Fruit fly (Drosophila melanogaster) whole organism, adult: ENCODE results near the gene CG15554.
A peak's percentile ranks its signal among the peaks of the same experiment; 100 is the strongest.

Experiments used
- CG11617 ChIP-seq: fragments of 200-800 bp; sonication (Bioruptor generic); optimal IDR thresholded peaks from 2 replicates; lab custom pipeline; 2017; ENCODE audit warnings: mild to moderate bottlenecking, missing biosample characterization, missing genetic modification reagents, missing genetic modification characterization
- CG12768 ChIP-seq: fragments of 200-800 bp; sonication (Bioruptor generic); optimal IDR thresholded peaks from 2 replicates; lab custom pipeline; 2017; ENCODE audit warnings: missing biosample characterization, missing genetic modification characterization, mild to moderate bottlenecking, moderate library complexity, missing genetic modification reagents
- CG14711 ChIP-seq: fragments of 200-800 bp; sonication (Bioruptor generic); optimal IDR thresholded peaks from 2 replicates; lab custom pipeline; 2018; ENCODE audit warnings: missing biosample characterization, mild to moderate bottlenecking, missing genetic modification characterization, moderate library complexity
- CG1620 ChIP-seq: fragments of 200-800 bp; sonication (Bioruptor generic); optimal IDR thresholded peaks from 2 replicates; lab custom pipeline; 2016; ENCODE audit warnings: missing biosample characterization, missing genetic modification characterization
- CG33017 ChIP-seq: fragments of 200-800 bp; sonication (Bioruptor generic); optimal IDR thresholded peaks from 2 replicates; lab custom pipeline; 2018; ENCODE audit warnings: missing biosample characterization, mild to moderate bottlenecking, missing genetic modification characterization, moderate library complexity
- CG5204 ChIP-seq: fragments of 200-800 bp; sonication (Bioruptor generic); optimal IDR thresholded peaks from 2 replicates; lab custom pipeline; 2016; ENCODE audit warnings: missing biosample characterization, missing genetic modification characterization
- CG7045 ChIP-seq: fragments of 200-800 bp; sonication (Bioruptor generic); optimal IDR thresholded peaks from 2 replicates; lab custom pipeline; 2017; ENCODE audit warnings: missing biosample characterization, mild to moderate bottlenecking, missing genetic modification characterization
- CG7101 ChIP-seq: fragments of 200-800 bp; sonication (Bioruptor generic); optimal IDR thresholded peaks from 2 replicates; lab custom pipeline; 2018; ENCODE audit warnings: missing biosample characterization, mild to moderate bottlenecking, missing genetic modification characterization, moderate library complexity
- Clk ChIP-seq: fragments of 200-800 bp; sonication (Bioruptor generic); optimal IDR thresholded peaks from 2 replicates; lab custom pipeline; 2017; ENCODE audit warnings: missing biosample characterization, missing genetic modification characterization
- Crg-1 ChIP-seq: fragments of 200-800 bp; sonication (Bioruptor generic); optimal IDR thresholded peaks from 2 replicates; lab custom pipeline; 2016; ENCODE audit warnings: missing biosample characterization, missing genetic modification characterization
- Hr96 ChIP-seq: fragments of 200-800 bp; sonication (Bioruptor generic); optimal IDR thresholded peaks from 2 replicates; lab custom pipeline; 2016; ENCODE audit warnings: missing biosample characterization, missing genetic modification characterization
- Mnt ChIP-seq: fragments of 200-800 bp; sonication (Bioruptor generic); optimal IDR thresholded peaks from 2 replicates; lab custom pipeline; 2016; ENCODE audit warnings: missing biosample characterization, mild to moderate bottlenecking, missing genetic modification characterization
- bab1 ChIP-seq: fragments of 200-800 bp; sonication (Bioruptor generic); optimal IDR thresholded peaks from 3 replicates; lab custom pipeline; 2019; ENCODE audit warnings: missing biosample characterization, mild to moderate bottlenecking, missing genetic modification characterization, moderate library complexity
- cic ChIP-seq: fragments of 200-800 bp; sonication (Bioruptor generic); optimal IDR thresholded peaks from 2 replicates; lab custom pipeline; 2017; ENCODE audit warnings: missing biosample characterization, mild to moderate bottlenecking, missing genetic modification characterization, moderate library complexity
- cnc ChIP-seq, 2 experiments: fragments of >200 bp; optimal IDR thresholded peaks; 2 replicates each; lab custom pipeline; 2017
- kay ChIP-seq: fragments of 200-800 bp; sonication (Bioruptor generic); peaks from one replicate; lab custom pipeline; 2016; ENCODE audit warnings: missing biosample characterization, missing genetic modification characterization, borderline replicate concordance
- ovo ChIP-seq: fragments of 200-800 bp; sonication (Bioruptor generic); optimal IDR thresholded peaks from 2 replicates; lab custom pipeline; 2016; ENCODE audit warnings: missing biosample characterization, missing genetic modification characterization
- pad ChIP-seq: fragments of 200-800 bp; sonication (Bioruptor generic); optimal IDR thresholded peaks from 3 replicates; lab custom pipeline; 2017; ENCODE audit warnings: missing biosample characterization, missing genetic modification characterization, mild to moderate bottlenecking, moderate library complexity, missing genetic modification reagents
- tj ChIP-seq: fragments of 200-800 bp; sonication (Bioruptor generic); optimal IDR thresholded peaks from 3 replicates; lab custom pipeline; 2017; ENCODE audit warnings: missing biosample characterization, mild to moderate bottlenecking, missing genetic modification characterization, moderate library complexity
- toe ChIP-seq: fragments of 200-800 bp; sonication (Bioruptor generic); optimal IDR thresholded peaks from 2 replicates; lab custom pipeline; 2016; ENCODE audit warnings: missing biosample characterization, missing genetic modification characterization

Gene CG15554

dm6 chr3R:31125746-31126199 is at the start of gene CG15554:
Gene CG15554, plus strand, starts transcription at chr3R:31126149.
- TF ChIP-seq cic (no peak), toe (GFP tag; lab: Kevin White, UChicago) (no peak), CG11617 (no peak), Crg-1 (no peak), Mnt (GFP tag; lab: Kevin White, UChicago) (no peak), CG12768 (GFP tag; lab: Kevin White, UChicago) (no peak), CG33017 (no peak), CG14711 (tag; lab: Kevin White, UChicago) (no peak), CG7101 (tag; lab: Kevin White, UChicago) (no peak), kay (GFP tag; lab: Kevin White, UChicago) (no peak)

DNA sequence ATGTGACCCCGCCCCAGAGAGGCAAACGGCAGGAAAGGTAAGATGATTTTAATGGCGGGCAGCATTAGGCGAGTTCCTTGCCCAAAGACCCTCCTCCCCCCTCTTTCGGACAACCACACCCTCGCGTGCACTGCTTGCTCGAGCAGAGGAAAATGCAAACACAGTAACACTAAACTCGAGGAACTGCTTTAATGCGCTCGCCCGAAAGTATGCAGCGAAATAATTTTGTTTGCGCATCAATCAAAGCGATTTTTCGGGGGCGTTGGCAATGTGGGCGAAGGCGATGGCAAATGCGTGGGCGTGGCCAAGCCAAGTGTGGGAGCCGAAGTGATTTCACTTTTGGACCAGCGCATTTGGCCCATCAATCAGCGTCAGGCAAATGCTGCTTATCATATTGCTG is 39.6 kb upstream of the CG15554 start:
- TF ChIP-seq Crg-1 = no peak
- TF ChIP-seq bab1 (GFP tag; lab: Kevin White, UChicago) = peak; percentile 33

DNA sequence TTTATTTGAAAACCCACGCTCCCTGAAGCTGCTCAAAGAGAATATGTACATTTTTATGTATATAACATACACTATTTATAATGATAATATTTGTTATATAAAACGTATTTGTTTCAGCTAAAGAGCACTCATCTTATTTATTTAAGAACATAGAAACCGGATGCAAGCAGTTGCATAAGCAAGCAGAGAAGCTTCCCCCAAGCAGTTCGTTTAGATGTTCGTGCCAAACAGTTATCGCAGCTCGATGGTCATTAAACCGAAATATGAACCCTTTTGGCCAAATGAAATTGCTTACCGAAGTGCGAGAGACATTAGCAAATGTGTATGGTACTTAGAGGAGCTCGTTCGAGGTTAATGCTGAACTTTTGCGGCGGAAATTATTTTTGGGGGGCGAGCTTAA is 36.0 kb upstream of the CG15554 start:
- no peak for TF ChIP-seq pad (GFP tag; lab: Kevin White, UChicago)
- TF ChIP-seq CG12768 (GFP tag; lab: Kevin White, UChicago) = no peak
- no peak for TF ChIP-seq CG1620 (GFP tag; lab: Kevin White, UChicago)
- TF ChIP-seq Hr96 (GFP tag; lab: Kevin White, UChicago) = no peak
- TF ChIP-seq CG5204 = no peak
- TF ChIP-seq Clk (GFP tag; lab: Kevin White, UChicago) = no peak
- no peak for TF ChIP-seq cic
- no peak for TF ChIP-seq CG7045 (GFP tag; lab: Kevin White, UChicago)
- TF ChIP-seq toe (GFP tag; lab: Kevin White, UChicago) = no peak
- no peak for TF ChIP-seq CG33017
- no peak for TF ChIP-seq Mnt (GFP tag; lab: Kevin White, UChicago)
- TF ChIP-seq CG7101 (tag; lab: Kevin White, UChicago) = no peak
- TF ChIP-seq kay (GFP tag; lab: Kevin White, UChicago) = no peak
- no peak for TF ChIP-seq tj
- no peak for TF ChIP-seq CG11617
- no peak for TF ChIP-seq Crg-1
- TF ChIP-seq ovo (GFP tag; lab: Kevin White, UChicago) = no peak
- no peak for TF ChIP-seq CG14711 (tag; lab: Kevin White, UChicago)

DNA sequence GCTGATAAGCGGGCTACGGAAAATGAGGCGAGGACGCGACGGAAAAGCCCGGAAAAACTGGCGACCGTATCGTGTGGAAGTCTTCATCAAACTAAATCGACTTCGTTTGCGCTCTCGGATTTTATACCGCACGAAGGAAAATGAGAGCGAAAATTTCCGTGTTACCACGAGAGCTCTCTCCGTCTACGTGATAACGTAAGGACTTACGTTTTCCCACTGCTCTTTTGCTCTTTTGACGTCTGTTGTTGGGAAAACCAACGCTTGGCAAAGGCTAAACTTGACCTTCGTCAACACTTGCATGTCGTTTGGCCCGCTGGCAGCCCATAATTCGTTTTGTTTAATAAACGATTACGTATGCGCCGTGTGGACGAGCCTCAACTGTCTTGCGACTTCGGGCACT is 28.7 kb upstream of the CG15554 start, which contains the start of gene CG11317:
CG11317 (minus strand) TSS at position 101 of the 400 bp plus-strand sequence.
- TF ChIP-seq toe (GFP tag; lab: Kevin White, UChicago) = no peak
- no peak for TF ChIP-seq CG1620 (GFP tag; lab: Kevin White, UChicago)
- no peak for TF ChIP-seq Clk (GFP tag; lab: Kevin White, UChicago)
- no peak for TF ChIP-seq CG7045 (GFP tag; lab: Kevin White, UChicago)
- no peak for TF ChIP-seq tj
- no peak for TF ChIP-seq CG7101 (tag; lab: Kevin White, UChicago)
- no peak for TF ChIP-seq cnc (optimal IDR thresholded peaks at IDR 0.05; lab: Kevin White, UChicago)
- TF ChIP-seq Crg-1 = no peak
- no peak for TF ChIP-seq bab1 (GFP tag; lab: Kevin White, UChicago)
- TF ChIP-seq CG11617 = no peak
- no peak for TF ChIP-seq ovo (GFP tag; lab: Kevin White, UChicago)
- no peak for TF ChIP-seq kay (GFP tag; lab: Kevin White, UChicago)
- no peak for TF ChIP-seq Mnt (GFP tag; lab: Kevin White, UChicago)
- TF ChIP-seq CG14711 (tag; lab: Kevin White, UChicago) = no peak
- TF ChIP-seq Hr96 (GFP tag; lab: Kevin White, UChicago) = no peak
- no peak for TF ChIP-seq pad (GFP tag; lab: Kevin White, UChicago)
- TF ChIP-seq cic = no peak
- no peak for TF ChIP-seq CG12768 (GFP tag; lab: Kevin White, UChicago)
- TF ChIP-seq CG33017 = no peak
- TF ChIP-seq CG5204 = no peak

DNA sequence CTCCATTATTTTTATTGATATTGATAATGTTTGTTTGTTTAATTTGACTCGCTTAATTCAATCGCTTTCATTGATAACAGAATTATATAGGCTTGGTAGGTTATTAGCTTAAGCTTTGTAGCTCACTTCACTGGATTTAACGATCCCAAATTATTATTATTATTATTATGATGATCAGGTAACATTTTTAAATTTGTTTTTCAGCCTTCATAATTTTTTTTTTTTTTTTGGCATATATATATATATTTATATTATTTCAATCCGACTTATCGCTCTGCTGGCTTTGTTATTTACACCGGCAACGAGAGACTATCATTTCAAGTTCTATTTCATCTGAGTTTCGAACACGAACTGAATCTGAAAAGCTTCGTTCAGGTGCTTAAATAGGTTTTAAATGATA is 24.9 kb upstream of the CG15554 start, which contains the start of gene CG15553:
CG15553 (minus strand) TSS at position 101 of the 400 bp plus-strand sequence.
- TF ChIP-seq cnc (optimal IDR thresholded peaks at IDR 0.05; lab: Kevin White, UChicago) (no peak), Clk (GFP tag; lab: Kevin White, UChicago) (no peak), Mnt (GFP tag; lab: Kevin White, UChicago) (no peak), CG11617 (no peak), Hr96 (GFP tag; lab: Kevin White, UChicago) (no peak), toe (GFP tag; lab: Kevin White, UChicago) (no peak), kay (GFP tag; lab: Kevin White, UChicago) (no peak), cic (no peak), bab1 (GFP tag; lab: Kevin White, UChicago) (no peak), CG33017 (no peak), CG7101 (tag; lab: Kevin White, UChicago) (no peak), Crg-1 (no peak), CG1620 (GFP tag; lab: Kevin White, UChicago) (no peak), ovo (GFP tag; lab: Kevin White, UChicago) (no peak), tj (no peak), CG7045 (GFP tag; lab: Kevin White, UChicago) (no peak), CG12768 (GFP tag; lab: Kevin White, UChicago) (no peak), CG5204 (no peak), pad (GFP tag; lab: Kevin White, UChicago) (no peak)

- no peak for TF ChIP-seq Mnt (GFP tag; lab: Kevin White, UChicago)
- no peak for TF ChIP-seq CG7045 (GFP tag; lab: Kevin White, UChicago)
- no peak for TF ChIP-seq pad (GFP tag; lab: Kevin White, UChicago)
- TF ChIP-seq bab1 (GFP tag; lab: Kevin White, UChicago) = no peak
- peak; percentile 59 for TF ChIP-seq kay (GFP tag; lab: Kevin White, UChicago)
- peak; percentile 10 for TF ChIP-seq cic
Measured at dm6 chr3R:31109126-31109525, 16.8 kb upstream of the CG15554 start, which contains the start of gene Mayo. Gene Mayo, minus strand, starts transcription at chr3R:31109191.
